Worm (Caenorhabditis elegans) whole organism, L2 larva: ENCODE measurements around the gene C13B9.2.

ENCODE experiments used
- C34F6.9 ChIP-seq: fragments of 150-350 bp; optimal IDR thresholded peaks from 2 replicates; lab custom pipeline; 2014; ENCODE audit warnings: missing biosample characterization, missing genetic modification characterization
- F13H6.1 ChIP-seq: sonication (generic microtip); optimal IDR thresholded peaks from 2 replicates; lab custom pipeline; 2016; ENCODE audit warnings: missing genetic modification characterization, missing compliant biosample characterization
- Y55F3AM.14 ChIP-seq: fragments of 200-800 bp; sonication (Bioruptor generic); optimal IDR thresholded peaks from 2 replicates; lab custom pipeline; 2018; ENCODE audit warnings: mild to moderate bottlenecking, missing genetic modification characterization, missing compliant biosample characterization
- ZK546.5 ChIP-seq: sonication (generic microtip); optimal IDR thresholded peaks from 2 replicates; lab custom pipeline; 2017; ENCODE audit warnings: missing biosample characterization, missing genetic modification characterization
- aly-2 ChIP-seq: fragments of 150-350 bp; optimal IDR thresholded peaks from 2 replicates; lab custom pipeline; 2014; ENCODE audit warnings: missing biosample characterization, missing genetic modification characterization
- blmp-1 ChIP-seq: sonication (generic microtip); optimal IDR thresholded peaks from 2 replicates; lab custom pipeline; 2017; ENCODE audit warnings: missing genetic modification characterization, mild to moderate bottlenecking, missing compliant biosample characterization, antibody characterized with exemption, moderate library complexity; ENCODE audit not compliant: insufficient read depth
- ceh-16 ChIP-seq: fragments of 150-350 bp; optimal IDR thresholded peaks from 2 replicates; lab custom pipeline; 2014; ENCODE audit warnings: missing biosample characterization, missing genetic modification characterization
- dmd-4 ChIP-seq: sonication (generic microtip); optimal IDR thresholded peaks from 2 replicates; lab custom pipeline; 2017; ENCODE audit warnings: missing biosample characterization, missing genetic modification characterization
- egl-27 ChIP-seq: sonication (generic microtip); optimal IDR thresholded peaks from 3 replicates; lab custom pipeline; 2017; ENCODE audit warnings: missing biosample characterization, missing genetic modification reagents, missing genetic modification characterization
- elt-3 ChIP-seq: sonication (generic microtip); optimal IDR thresholded peaks from 2 replicates; lab custom pipeline; 2017; ENCODE audit warnings: missing biosample characterization, missing genetic modification characterization
- fos-1 ChIP-seq: fragments of 150-350 bp; optimal IDR thresholded peaks from 2 replicates; lab custom pipeline; 2014; ENCODE audit warnings: missing biosample characterization, missing genetic modification characterization
- gmeb-1 ChIP-seq: fragments of 150-350 bp; optimal IDR thresholded peaks from 2 replicates; lab custom pipeline; 2014; ENCODE audit warnings: missing biosample characterization, missing genetic modification characterization
- lsy-2 ChIP-seq, 2 experiments: fragments of 150-350 bp in 1 of 2; sonication (generic microtip) in 1 of 2; optimal IDR thresholded peaks; 2 replicates each; lab custom pipeline; 2014 to 2017; ENCODE audit warnings: missing biosample characterization in 2 of 2, missing genetic modification characterization in 2 of 2
- mab-5 ChIP-seq: fragments of 150-350 bp; optimal IDR thresholded peaks from 2 replicates; lab custom pipeline; 2014; ENCODE audit warnings: missing biosample characterization, missing genetic modification characterization
- mbf-1 ChIP-seq: sonication (generic microtip); optimal IDR thresholded peaks from 2 replicates; lab custom pipeline; 2017; ENCODE audit warnings: missing biosample characterization, missing genetic modification characterization
- mdl-1 ChIP-seq, 2 experiments: fragments of 150-350 bp in 1 of 2; sonication (generic microtip) in 1 of 2; optimal IDR thresholded peaks; 2 replicates each; lab custom pipeline; 2017; ENCODE audit warnings: missing biosample characterization in 2 of 2, missing genetic modification characterization in 2 of 2
- nhr-129 ChIP-seq: fragments of 150-350 bp; optimal IDR thresholded peaks from 2 replicates; lab custom pipeline; 2014; ENCODE audit warnings: missing biosample characterization, missing genetic modification characterization
- nhr-21 ChIP-seq: fragments of 150-350 bp; optimal IDR thresholded peaks from 2 replicates; lab custom pipeline; 2014; ENCODE audit warnings: missing biosample characterization, missing genetic modification characterization
- nhr-237 ChIP-seq: fragments of 150-350 bp; optimal IDR thresholded peaks from 2 replicates; lab custom pipeline; 2014; ENCODE audit warnings: missing biosample characterization, missing genetic modification characterization
- nhr-6 ChIP-seq: fragments of 150-350 bp; optimal IDR thresholded peaks from 2 replicates; lab custom pipeline; 2014; ENCODE audit warnings: missing biosample characterization, missing genetic modification characterization
- nhr-77 ChIP-seq: fragments of 150-350 bp; optimal IDR thresholded peaks from 2 replicates; lab custom pipeline; 2014; ENCODE audit warnings: missing biosample characterization, missing genetic modification characterization
- peb-1 ChIP-seq: fragments of 150-350 bp; optimal IDR thresholded peaks from 2 replicates; lab custom pipeline; 2014; ENCODE audit warnings: missing biosample characterization, missing genetic modification characterization
- skn-1 ChIP-seq: sonication (generic microtip); optimal IDR thresholded peaks from 2 replicates; lab custom pipeline; 2017; ENCODE audit warnings: missing biosample characterization, missing genetic modification characterization
- sma-3 ChIP-seq: sonication (generic microtip); optimal IDR thresholded peaks from 2 replicates; lab custom pipeline; 2016; ENCODE audit warnings: missing genetic modification reagents, missing genetic modification characterization, missing compliant biosample characterization
- sma-9 ChIP-seq, 2 experiments: fragments of 150-350 bp in 1 of 2; sonication (generic microtip) in 1 of 2; optimal IDR thresholded peaks; 2 replicates each; lab custom pipeline; 2014 to 2016; ENCODE audit warnings: missing genetic modification characterization in 2 of 2, mild to moderate bottlenecking in 1 of 2, missing biosample characterization in 1 of 2, missing compliant biosample characterization in 1 of 2, missing genetic modification reagents in 1 of 2, moderate library complexity in 1 of 2
- snpc-4 ChIP-seq: fragments of 150-350 bp; optimal IDR thresholded peaks from 2 replicates; lab custom pipeline; 2014; ENCODE audit warnings: missing biosample characterization, missing genetic modification characterization
- unc-39 ChIP-seq: fragments of 150-350 bp; optimal IDR thresholded peaks from 2 replicates; lab custom pipeline; 2014; ENCODE audit warnings: missing biosample characterization, missing genetic modification characterization
- unc-55 ChIP-seq: fragments of 150-350 bp; sonication (generic microtip); optimal IDR thresholded peaks from 3 replicates; lab custom pipeline; 2014; ENCODE audit warnings: missing biosample characterization, missing genetic modification reagents, missing genetic modification characterization
- unc-62 ChIP-seq: fragments of 150-350 bp; optimal IDR thresholded peaks from 2 replicates; lab custom pipeline; 2014; ENCODE audit warnings: missing biosample characterization, missing genetic modification reagents, missing genetic modification characterization
- ztf-1 ChIP-seq: fragments of 200-800 bp; sonication (Bioruptor generic); conservative IDR thresholded peaks from 2 replicates; pipeline ENCODE4 v1.3.6; 2022; ENCODE audit warnings: missing genetic modification characterization, missing compliant biosample characterization

The C13B9.2 gene

DNA sequence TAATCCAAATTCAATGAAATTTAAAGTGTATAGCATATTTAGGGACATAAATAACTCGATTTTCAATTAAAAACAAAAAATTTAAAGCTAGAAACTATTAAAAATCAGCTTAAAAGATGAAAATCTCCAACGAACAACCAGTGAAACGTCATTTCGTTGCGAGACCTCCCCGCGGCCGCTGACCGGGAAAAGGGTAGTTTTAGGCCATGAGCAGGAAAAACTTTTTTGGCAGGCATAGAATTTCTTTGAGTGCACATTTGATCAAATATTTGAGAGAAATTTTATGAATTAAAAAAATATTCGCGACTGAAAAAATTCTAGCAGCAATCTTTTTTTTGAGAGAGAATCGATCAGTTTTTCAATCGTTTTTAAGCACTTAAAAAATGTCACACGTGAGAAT, 5.3 kb downstream of the C13B9.2 start (continued):
- TF ChIP-seq ztf-1 (GFP tag; lab: Robert Waterston, UW) = no peak
- peak in 1 of 2 experiments; percentile 78 for TF ChIP-seq lsy-2 (tag; optimal IDR thresholded peaks at IDR 0.05; lab: Kevin White, UChicago)
- no peak for TF ChIP-seq Y55F3AM.14 (GFP tag; lab: Kevin White, UChicago)
- no peak for TF ChIP-seq nhr-21 (tag; lab: Kevin White, UChicago)
- no peak for TF ChIP-seq blmp-1 (tag; lab: Kevin White, UChicago)
- no peak for TF ChIP-seq nhr-77 (tag; lab: Kevin White, UChicago)

DNA sequence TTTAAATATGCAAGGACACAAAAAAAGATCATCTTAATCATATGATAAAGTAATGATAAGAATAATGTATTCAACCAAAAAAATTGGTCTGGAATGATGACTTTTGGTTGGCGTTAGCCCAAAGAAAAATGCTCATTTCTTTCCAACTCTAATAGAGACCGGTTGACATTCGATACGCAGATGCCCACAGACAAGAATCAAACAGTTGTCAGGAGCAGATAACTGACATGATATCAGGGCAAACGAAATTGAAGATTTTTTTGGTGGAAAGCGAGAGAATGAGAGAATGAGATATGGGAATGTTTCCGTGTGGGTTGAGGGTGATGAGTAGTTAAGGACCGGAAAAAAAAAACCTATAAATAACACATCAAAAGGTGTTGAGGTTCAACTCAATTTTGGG, 19.0 kb downstream of the C13B9.2 start:
- TF ChIP-seq nhr-129 (peak; percentile 4), snpc-4 (no peak), skn-1 (tag; lab: Kevin White, UChicago) (no peak), mbf-1 (tag; lab: Kevin White, UChicago) (no peak)
- TF ChIP-seq, all 48 proteins: peak for 1

DNA sequence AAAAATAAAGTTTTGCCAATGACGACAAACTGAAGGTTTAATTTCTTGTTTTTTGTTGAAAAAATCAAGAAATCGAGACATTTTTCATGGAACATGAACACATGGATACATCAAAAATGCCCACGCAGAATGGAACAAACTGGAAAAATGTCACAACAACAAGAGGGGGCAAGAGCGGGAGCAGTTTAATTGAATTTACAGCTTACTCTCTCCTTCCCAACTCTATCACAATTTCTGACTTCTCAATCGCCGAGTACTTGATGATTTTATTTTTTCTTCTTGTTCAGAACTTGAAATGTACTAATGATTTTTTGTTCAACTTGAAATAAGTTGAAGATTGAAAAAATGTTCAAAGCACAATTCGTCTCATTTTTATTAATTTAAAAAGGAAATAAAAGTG, 25.3 kb downstream of the C13B9.2 start:
- no peak for TF ChIP-seq fos-1

DNA sequence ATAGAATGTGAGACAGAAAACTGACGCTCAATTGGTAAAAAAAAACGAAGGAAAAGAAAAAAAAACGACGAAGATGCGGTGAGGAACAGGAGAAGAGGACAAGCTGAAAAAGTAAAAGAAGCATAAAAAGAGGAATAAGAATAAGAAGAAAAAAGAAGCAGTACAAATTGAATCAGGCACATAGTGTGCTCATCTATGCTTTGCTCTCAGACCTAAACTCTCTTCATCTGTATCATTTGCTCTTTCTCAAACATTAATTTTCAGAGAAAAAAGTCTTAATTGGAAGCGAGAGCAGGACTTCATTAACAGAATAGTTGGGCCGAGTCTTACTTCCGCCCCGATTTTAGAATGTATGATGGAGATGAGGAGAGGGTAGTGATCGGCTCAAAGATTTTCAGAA, 26.8 kb downstream of the C13B9.2 start:
- TF ChIP-seq egl-27 (tag; lab: Kevin White, UChicago) (no peak), lsy-2 (tag; optimal IDR thresholded peaks at IDR 0.05; lab: Kevin White, UChicago) (peak in 1 of 2 experiments; percentile 4), C34F6.9 (tag; lab: Kevin White, UChicago) (peak; percentile 44), sma-9 (GFP tag; optimal IDR thresholded peaks at IDR 0.05; lab: Kevin White, UChicago) (peak; percentile 21), sma-9 (tag; optimal IDR thresholded peaks at IDR 0.05; lab: Kevin White, UChicago) (no peak)
- TF ChIP-seq, all 48 proteins: peak for 3

DNA sequence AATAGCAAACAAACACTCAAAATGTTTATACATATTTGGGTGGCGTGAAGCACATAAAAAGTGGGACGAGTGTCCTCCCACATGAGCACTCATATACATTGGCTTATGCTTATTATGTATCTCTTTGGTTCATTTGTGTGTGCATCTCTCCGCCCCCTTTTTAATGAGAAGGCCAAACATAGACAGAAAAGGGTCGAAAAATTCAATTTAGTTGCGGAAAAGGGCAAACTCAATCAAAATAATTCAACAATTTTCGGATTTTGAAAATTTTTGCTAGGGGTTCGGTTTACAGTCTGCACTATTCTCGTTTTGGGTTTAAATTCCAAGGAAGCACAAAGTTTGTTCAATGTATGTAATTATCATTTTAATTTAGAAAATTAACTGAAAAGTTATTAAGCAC, 27.5 kb downstream of the C13B9.2 start:
- TF ChIP-seq unc-55 (GFP tag; lab: Kevin White, UChicago) (no peak), mdl-1 (tag; optimal IDR thresholded peaks at IDR 0.05; lab: Kevin White, UChicago) (no peak), lsy-2 (tag; optimal IDR thresholded peaks at IDR 0.05; lab: Kevin White, UChicago) (no peak), peb-1 (tag; lab: Kevin White, UChicago) (no peak), nhr-237 (tag; lab: Kevin White, UChicago) (no peak), ztf-1 (GFP tag; lab: Robert Waterston, UW) (no peak), mbf-1 (tag; lab: Kevin White, UChicago) (no peak), aly-2 (tag; lab: Kevin White, UChicago) (no peak), sma-3 (no peak), mab-5 (tag; lab: Kevin White, UChicago) (no peak), ceh-16 (no peak), unc-39 (tag; lab: Kevin White, UChicago) (no peak), ZK546.5 (tag; lab: Kevin White, UChicago) (no peak), blmp-1 (tag; lab: Kevin White, UChicago) (no peak), nhr-77 (tag; lab: Kevin White, UChicago) (no peak), elt-3 (tag; lab: Kevin White, UChicago) (no peak)

DNA sequence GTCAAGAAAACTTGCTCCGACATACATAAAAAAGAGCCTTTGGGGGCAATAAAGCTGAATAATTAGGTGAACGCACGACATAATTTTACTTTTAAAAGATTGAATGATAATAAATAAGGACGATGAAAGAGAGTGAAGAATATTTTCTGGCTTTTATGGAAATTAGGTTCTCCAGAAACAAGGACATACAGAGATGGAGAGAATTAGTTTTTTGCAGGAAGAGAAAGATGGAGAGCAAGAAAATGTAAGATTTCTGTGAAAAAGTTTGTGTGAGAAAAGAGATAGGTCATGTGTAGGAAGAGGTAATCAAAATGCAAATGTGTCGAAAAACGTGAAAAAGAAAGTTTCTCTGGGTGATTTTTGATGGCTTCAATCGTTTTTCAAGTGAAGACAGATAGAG, 31.9 kb downstream of the C13B9.2 start, which contains the start of gene pdfr-1:
Gene pdfr-1, minus strand, starts transcription at position 101 of the 400 bp plus-strand sequence.
- TF ChIP-seq F13H6.1 (tag; lab: Kevin White, UChicago) = no peak
- peak in 1 of 2 experiments; percentile 6 for TF ChIP-seq lsy-2 (tag; optimal IDR thresholded peaks at IDR 0.05; lab: Kevin White, UChicago)
- no peak for TF ChIP-seq nhr-237 (tag; lab: Kevin White, UChicago)
- no peak for TF ChIP-seq nhr-6 (tag; lab: Kevin White, UChicago)
- TF ChIP-seq C34F6.9 (tag; lab: Kevin White, UChicago) = peak; percentile 2

DNA sequence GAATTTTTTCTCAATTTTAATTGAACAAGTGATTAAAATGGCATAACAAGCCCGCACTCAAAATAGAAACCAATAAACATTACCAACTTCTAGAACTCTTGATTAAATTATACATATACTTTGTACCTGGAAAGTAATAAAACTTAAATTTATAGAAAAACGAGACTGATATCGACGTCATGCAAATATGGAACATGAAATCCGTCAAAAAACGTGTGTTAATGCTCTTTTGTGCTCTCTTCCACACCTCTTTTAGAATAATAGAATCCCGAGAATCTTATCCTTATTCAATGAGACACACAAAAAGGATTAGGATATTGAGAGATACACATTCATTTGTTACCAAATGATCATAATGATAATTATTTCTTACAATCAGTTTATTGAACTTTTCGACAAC, 33.9 kb downstream of the C13B9.2 start:
- TF ChIP-seq nhr-129 (no peak), nhr-21 (tag; lab: Kevin White, UChicago) (no peak), unc-55 (GFP tag; lab: Kevin White, UChicago) (no peak), peb-1 (tag; lab: Kevin White, UChicago) (no peak), gmeb-1 (tag; lab: Kevin White, UChicago) (no peak), mdl-1 (tag; optimal IDR thresholded peaks at IDR 0.05; lab: Kevin White, UChicago) (no peak), unc-62 (GFP tag; lab: Kevin White, UChicago) (no peak), dmd-4 (tag; lab: Kevin White, UChicago) (no peak), ZK546.5 (tag; lab: Kevin White, UChicago) (no peak), lsy-2 (tag; optimal IDR thresholded peaks at IDR 0.05; lab: Kevin White, UChicago) (no peak), nhr-237 (tag; lab: Kevin White, UChicago) (no peak)
